Worm (Caenorhabditis elegans) whole organism, young adult: Measurements from ENCODE around the gene Y45G5AM.5.

Experiments
- B0035.1 ChIP-seq: sonication (generic microtip); optimal IDR thresholded peaks from 2 replicates; lab custom pipeline; 2016; ENCODE audit warnings: missing genetic modification characterization, mild to moderate bottlenecking, missing compliant biosample characterization, missing genotype, missing genetic modification reagents
- C17E4.6 ChIP-seq: fragments of 200-800 bp; sonication (Bioruptor generic); IDR thresholded peaks from 2 replicates; pipeline ENCODE4 v1.3.6; 2022; ENCODE audit warnings: missing genetic modification reagents, missing genetic modification characterization, missing compliant biosample characterization
- F22D6.2 ChIP-seq: sonication (generic microtip); optimal IDR thresholded peaks from 2 replicates; lab custom pipeline; 2016; ENCODE audit warnings: mild to moderate bottlenecking, missing genetic modification characterization, missing compliant biosample characterization
- F52B5.7 ChIP-seq: sonication (generic microtip); optimal IDR thresholded peaks from 2 replicates; lab custom pipeline; 2016; ENCODE audit warnings: mild to moderate bottlenecking, missing genetic modification characterization, missing compliant biosample characterization
- F57A8.1 ChIP-seq: fragments of 200-800 bp; sonication (Bioruptor generic); optimal IDR thresholded peaks from 2 replicates; lab custom pipeline; 2018; ENCODE audit warnings: mild to moderate bottlenecking, missing genetic modification characterization, moderate library complexity, missing compliant biosample characterization
- Y53G8AR.9 ChIP-seq: fragments of 200-800 bp; sonication (Bioruptor generic); conservative IDR thresholded peaks from 2 replicates; pipeline ENCODE4 v1.3.6; 2022; ENCODE audit warnings: missing genetic modification reagents, missing genetic modification characterization, missing compliant biosample characterization
- ZK185.1 ChIP-seq: sonication (generic microtip); optimal IDR thresholded peaks from 2 replicates; lab custom pipeline; 2016; ENCODE audit warnings: mild to moderate bottlenecking, missing genetic modification characterization, missing compliant biosample characterization; ENCODE audit not compliant: poor library complexity, severe bottlenecking
- akir-1 ChIP-seq: fragments of 200-800 bp; sonication (Bioruptor generic); optimal IDR thresholded peaks from 2 replicates; lab custom pipeline; 2018; ENCODE audit warnings: mild to moderate bottlenecking, missing genetic modification characterization, moderate library complexity, missing compliant biosample characterization
- aptf-2 ChIP-seq: fragments of 200-800 bp; sonication (Bioruptor generic); conservative IDR thresholded peaks from 2 replicates; pipeline ENCODE4 v1.3.6; 2022; ENCODE audit warnings: missing genetic modification reagents, missing genetic modification characterization, missing compliant biosample characterization
- athp-1 ChIP-seq: sonication (generic microtip); optimal IDR thresholded peaks from 2 replicates; lab custom pipeline; 2017; ENCODE audit warnings: mild to moderate bottlenecking, missing genetic modification characterization, missing compliant biosample characterization
- attf-5 ChIP-seq: fragments of 200-800 bp; sonication (Bioruptor generic); optimal IDR thresholded peaks from 2 replicates; lab custom pipeline; 2018; ENCODE audit warnings: mild to moderate bottlenecking, missing genetic modification characterization, missing compliant biosample characterization
- attf-6 ChIP-seq: fragments of 200-800 bp; sonication (Bioruptor generic); IDR thresholded peaks from 2 replicates; pipeline ENCODE4 v1.3.6; 2022; ENCODE audit warnings: missing genetic modification reagents, missing genetic modification characterization, missing compliant biosample characterization
- cebp-1 ChIP-seq, 2 experiments: fragments of 200-800 bp in 1 of 2; sonication (Bioruptor generic) in 1 of 2; sonication (generic microtip) in 1 of 2; IDR thresholded peaks in 1 of 2; optimal IDR thresholded peaks in 1 of 2; 2 replicates each; pipeline versions ENCODE4 v1.3.6 to Lab custom; 2017 to 2022; ENCODE audit warnings: missing compliant biosample characterization in 2 of 2, missing genetic modification characterization in 2 of 2, mild to moderate bottlenecking in 1 of 2, missing genetic modification reagents in 1 of 2, moderate library complexity in 1 of 2
- ceh-27 ChIP-seq: fragments of 200-800 bp; sonication (Bioruptor generic); optimal IDR thresholded peaks from 2 replicates; lab custom pipeline; 2018; ENCODE audit warnings: mild to moderate bottlenecking, missing genetic modification characterization, moderate library complexity, missing compliant biosample characterization
- ceh-40 ChIP-seq: fragments of 200-800 bp; sonication (Bioruptor generic); IDR thresholded peaks from 2 replicates; pipeline ENCODE4 v1.3.6; 2022; ENCODE audit warnings: missing genetic modification characterization, missing compliant biosample characterization
- ceh-58 ChIP-seq: fragments of 200-800 bp; sonication (Bioruptor generic); IDR thresholded peaks from 2 replicates; pipeline ENCODE4 v1.3.6; 2022; ENCODE audit warnings: missing genetic modification characterization, missing compliant biosample characterization
- dpff-1 ChIP-seq: sonication (generic microtip); optimal IDR thresholded peaks from 2 replicates; lab custom pipeline; 2017; ENCODE audit warnings: mild to moderate bottlenecking, missing genetic modification characterization, missing compliant biosample characterization
- egl-18 ChIP-seq: fragments of 200-800 bp; sonication (Bioruptor generic); IDR thresholded peaks from 2 replicates; pipeline ENCODE4 v1.3.6; 2022; ENCODE audit warnings: missing genetic modification reagents, missing genetic modification characterization, missing compliant biosample characterization
- egl-44 ChIP-seq: fragments of 200-800 bp; sonication (Bioruptor generic); IDR thresholded peaks from 2 replicates; pipeline ENCODE4 v1.3.6; 2022; ENCODE audit warnings: missing genetic modification reagents, missing genetic modification characterization, missing compliant biosample characterization
- ets-4 ChIP-seq: fragments of 200-800 bp; sonication (Bioruptor generic); optimal IDR thresholded peaks from 2 replicates; lab custom pipeline; 2018; ENCODE audit warnings: mild to moderate bottlenecking, missing genetic modification characterization, missing compliant biosample characterization
- hmg-20 ChIP-seq: fragments of 200-800 bp; sonication (Bioruptor generic); IDR thresholded peaks from 2 replicates; pipeline ENCODE4 v1.3.6; 2022; ENCODE audit warnings: missing genetic modification reagents, missing genetic modification characterization, missing compliant biosample characterization
- hsf-1 ChIP-seq: fragments of 200-800 bp; sonication (Bioruptor generic); IDR thresholded peaks from 2 replicates; pipeline ENCODE4 v1.3.6; 2022; ENCODE audit warnings: missing genetic modification reagents, missing genetic modification characterization, missing compliant biosample characterization
- let-607 ChIP-seq, 2 experiments: fragments of 200-800 bp in 1 of 2; sonication (Bioruptor generic) in 1 of 2; sonication (generic microtip) in 1 of 2; optimal IDR thresholded peaks; 2 replicates each; lab custom pipeline; 2016 to 2018; ENCODE audit warnings: mild to moderate bottlenecking in 2 of 2, missing compliant biosample characterization in 2 of 2, missing genetic modification characterization in 2 of 2, moderate library complexity in 2 of 2, missing genotype in 1 of 2
- lin-35 ChIP-seq, 3 experiments: fragments of 150-350 bp in 2 of 3; sonication (generic microtip) in 1 of 3; optimal IDR thresholded peaks; 2 replicates each; lab custom pipeline; 2014 to 2018; ENCODE audit warnings: missing biosample characterization in 3 of 3, missing genetic modification characterization in 3 of 3, missing genetic modification reagents in 3 of 3
- lin-40 ChIP-seq: sonication (generic microtip); optimal IDR thresholded peaks from 2 replicates; lab custom pipeline; 2016; ENCODE audit warnings: missing genetic modification characterization, mild to moderate bottlenecking, missing compliant biosample characterization, missing genotype, missing genetic modification reagents
- lin-54 ChIP-seq: fragments of 200-800 bp; sonication (Bioruptor generic); optimal IDR thresholded peaks from 2 replicates; lab custom pipeline; 2018; ENCODE audit warnings: mild to moderate bottlenecking, missing genetic modification characterization, missing compliant biosample characterization
- lsl-1 ChIP-seq: fragments of 200-800 bp; sonication (Bioruptor generic); optimal IDR thresholded peaks from 2 replicates; lab custom pipeline; 2018; ENCODE audit warnings: mild to moderate bottlenecking, missing genetic modification characterization, moderate library complexity, missing compliant biosample characterization
- lsy-27 ChIP-seq: sonication (generic microtip); optimal IDR thresholded peaks from 2 replicates; lab custom pipeline; 2017; ENCODE audit warnings: missing genetic modification characterization, mild to moderate bottlenecking, missing compliant biosample characterization, antibody characterized with exemption, missing genotype, borderline replicate concordance; ENCODE audit not compliant: insufficient read depth
- madf-10 ChIP-seq: sonication (generic microtip); optimal IDR thresholded peaks from 2 replicates; lab custom pipeline; 2016; ENCODE audit warnings: mild to moderate bottlenecking, missing genetic modification characterization, missing compliant biosample characterization
- mxl-1 ChIP-seq: sonication (generic microtip); optimal IDR thresholded peaks from 2 replicates; lab custom pipeline; 2016; ENCODE audit warnings: missing genetic modification characterization, missing compliant biosample characterization
- nfya-2 ChIP-seq: fragments of 200-800 bp; sonication (Bioruptor generic); IDR thresholded peaks from 2 replicates; pipeline ENCODE4 v1.3.6; 2022; ENCODE audit warnings: missing genetic modification reagents, missing genetic modification characterization, missing compliant biosample characterization
- nfyb-1 ChIP-seq: fragments of 200-800 bp; sonication (Bioruptor generic); IDR thresholded peaks from 2 replicates; pipeline ENCODE4 v1.3.6; 2022; ENCODE audit warnings: missing genetic modification reagents, missing genetic modification characterization, missing compliant biosample characterization
- nhr-120 ChIP-seq: fragments of 200-800 bp; sonication (Bioruptor generic); IDR thresholded peaks from 2 replicates; pipeline ENCODE4 v1.3.6; 2022; ENCODE audit warnings: missing genetic modification characterization, missing compliant biosample characterization
- nhr-27 ChIP-seq: fragments of 200-800 bp; sonication (Bioruptor generic); optimal IDR thresholded peaks from 2 replicates; lab custom pipeline; 2018; ENCODE audit warnings: mild to moderate bottlenecking, missing genetic modification characterization, moderate library complexity, missing compliant biosample characterization
- pbrm-1 ChIP-seq: fragments of 200-800 bp; sonication (Bioruptor generic); IDR thresholded peaks from 2 replicates; pipeline ENCODE4 v1.3.6; 2022; ENCODE audit warnings: missing genetic modification reagents, missing genetic modification characterization, missing compliant biosample characterization
- pha-4 ChIP-seq: fragments of 150-350 bp; sonication (generic microtip); optimal IDR thresholded peaks from 2 replicates; lab custom pipeline; 2014; ENCODE audit warnings: missing biosample characterization, missing genetic modification reagents, missing genetic modification characterization
- rcor-1 ChIP-seq: fragments of 200-800 bp; sonication (Bioruptor generic); IDR thresholded peaks from 2 replicates; pipeline ENCODE4 v1.3.6; 2022; ENCODE audit warnings: missing genetic modification reagents, missing genetic modification characterization, missing compliant biosample characterization
- rec-8 ChIP-seq, 2 experiments: sonication (generic microtip); optimal IDR thresholded peaks; 2 replicates each; lab custom pipeline; 2016; ENCODE audit warnings: mild to moderate bottlenecking in 2 of 2, missing genetic modification characterization in 2 of 2, missing genetic modification reagents in 2 of 2, missing genotype in 2 of 2, missing biosample characterization in 1 of 2, missing compliant biosample characterization in 1 of 2, moderate library complexity in 1 of 2
- repo-1 ChIP-seq: sonication (generic microtip); optimal IDR thresholded peaks from 2 replicates; lab custom pipeline; 2017; ENCODE audit warnings: mild to moderate bottlenecking, missing genetic modification characterization, missing compliant biosample characterization
- rpc-1 ChIP-seq, 2 experiments: fragments of 150-350 bp in 1 of 2; sonication (generic microtip) in 1 of 2; optimal IDR thresholded peaks; 2 replicates each; lab custom pipeline; 2014 to 2018; ENCODE audit warnings: missing biosample characterization in 1 of 2, missing genetic modification characterization in 1 of 2, missing genetic modification reagents in 1 of 2, missing genotype in 1 of 2
- snpc-1.3 ChIP-seq: sonication (generic microtip); optimal IDR thresholded peaks from 2 replicates; lab custom pipeline; 2017; ENCODE audit warnings: missing genetic modification characterization, mild to moderate bottlenecking, missing compliant biosample characterization, antibody characterized with exemption, moderate library complexity, missing genotype, missing genetic modification reagents; ENCODE audit not compliant: insufficient read depth
- snpc-3.4 ChIP-seq: sonication (generic microtip); optimal IDR thresholded peaks from 2 replicates; lab custom pipeline; 2017; ENCODE audit warnings: missing genetic modification characterization, mild to moderate bottlenecking, missing compliant biosample characterization, antibody characterized with exemption, moderate library complexity, missing genotype, missing genetic modification reagents
- xnd-1 ChIP-seq: sonication (generic microtip); optimal IDR thresholded peaks from 2 replicates; lab custom pipeline; 2016; ENCODE audit warnings: missing genotype, missing genetic modification reagents, missing genetic modification characterization, missing compliant biosample characterization
- zim-3 ChIP-seq: sonication (generic microtip); optimal IDR thresholded peaks from 2 replicates; lab custom pipeline; 2017; ENCODE audit warnings: mild to moderate bottlenecking, missing genetic modification characterization, moderate library complexity, missing compliant biosample characterization
- ztf-26 ChIP-seq: sonication (generic microtip); optimal IDR thresholded peaks from 2 replicates; lab custom pipeline; 2017; ENCODE audit warnings: missing genetic modification characterization, missing compliant biosample characterization
- ztf-6 ChIP-seq: fragments of 200-800 bp; sonication (Bioruptor generic); IDR thresholded peaks from 2 replicates; pipeline ENCODE4 v1.3.6; 2022; ENCODE audit warnings: missing genetic modification reagents, missing genetic modification characterization, missing compliant biosample characterization

Gene Y45G5AM.5

ce11 chrV:4194587-4195211, 34.5 kb downstream of the Y45G5AM.5 start, which contains the start of gene Y45G5AM.9 (continued):
- TF ChIP-seq lsl-1 (GFP tag; lab: Kevin White, UChicago) (no peak), attf-5 (GFP tag; lab: Kevin White, UChicago) (peak; percentile 79), madf-10 (tag; lab: Kevin White, UChicago) (no peak), repo-1 (no peak), nfya-2 (GFP tag; lab: Robert Waterston, UW) (no peak), ets-4 (GFP tag; lab: Kevin White, UChicago) (no peak), akir-1 (GFP tag; lab: Kevin White, UChicago) (no peak), lin-35 (GFP tag; optimal IDR thresholded peaks at IDR 0.05; lab: Kevin White, UChicago) (peak in 1 of 3 experiments; percentile 74), lsy-27 (tag; lab: Kevin White, UChicago) (no peak), pha-4 (tag; lab: Kevin White, UChicago) (no peak), rec-8 (tag; optimal IDR thresholded peaks at IDR 0.05; lab: Kevin White, UChicago) (no peak), hsf-1 (GFP tag; lab: Robert Waterston, UW) (no peak), hmg-20 (no peak), ZK185.1 (no peak), egl-18 (GFP tag; lab: Robert Waterston, UW) (no peak), lin-40 (tag; lab: Kevin White, UChicago) (peak; percentile 79), xnd-1 (tag; lab: Kevin White, UChicago) (no peak), nfyb-1 (peak; percentile 60), F52B5.7 (tag; lab: Kevin White, UChicago) (no peak), lin-54 (GFP tag; lab: Kevin White, UChicago) (peak; percentile 53), nhr-120 (GFP tag; lab: Robert Waterston, UW) (no peak), dpff-1 (tag; lab: Kevin White, UChicago) (no peak), F57A8.1 (no peak), zim-3 (no peak), nhr-27 (no peak), ceh-58 (GFP tag; lab: Robert Waterston, UW) (no peak), B0035.1 (tag; lab: Kevin White, UChicago) (no peak), attf-6 (GFP tag; lab: Robert Waterston, UW) (no peak), cebp-1 (GFP tag; IDR thresholded peaks at IDR 0.05; lab: Robert Waterston, UW) (no peak), cebp-1 (tag; optimal IDR thresholded peaks at IDR 0.05; lab: Kevin White, UChicago) (peak; percentile 77), pbrm-1 (GFP tag; lab: Robert Waterston, UW) (peak; percentile 75), ztf-26 (tag; lab: Kevin White, UChicago) (peak; percentile 29), ztf-6 (GFP tag; lab: Robert Waterston, UW) (no peak), rcor-1 (peak; percentile 37; the same call in 1 of the 2 replicates), snpc-1.3 (tag; lab: Kevin White, UChicago) (no peak), let-607 (tag; optimal IDR thresholded peaks at IDR 0.05; lab: Kevin White, UChicago) (peak in 1 of 2 experiments; percentile 8), rpc-1 (optimal IDR thresholded peaks at IDR 0.05; lab: Kevin White, UChicago) (no peak), rpc-1 (tag; optimal IDR thresholded peaks at IDR 0.05; lab: Kevin White, UChicago) (no peak), snpc-3.4 (peak; percentile 10), aptf-2 (GFP tag; lab: Robert Waterston, UW) (no peak), ceh-40 (GFP tag; lab: Robert Waterston, UW) (no peak), mxl-1 (tag; lab: Kevin White, UChicago) (no peak), F22D6.2 (no peak), athp-1 (no peak), egl-44 (no peak), Y53G8AR.9 (GFP tag; lab: Robert Waterston, UW) (0 out of 2 replicates have a peak, but pooled peaks have one; percentile 54), ceh-27 (GFP tag; lab: Kevin White, UChicago) (peak; percentile 62), C17E4.6 (GFP tag; lab: Robert Waterston, UW) (no peak)
